Worm (Caenorhabditis elegans): ENCODE data around the gene F45E10.2.
A peak's percentile ranks its signal among the peaks of the same experiment; 100 is the strongest.

Gene F45E10.2

ce11 chrII:11016435-11016834 lies 38.7 kb downstream of the F45E10.2 start:
- TF ChIP-seq madf-2 (tag; optimal IDR thresholded peaks at IDR 0.05) (no peak), fkh-10 (GFP tag; optimal IDR thresholded peaks at IDR 0.05) (no peak), odd-2 (tag; optimal IDR thresholded peaks at IDR 0.05) (no peak), ceh-14 (tag; optimal IDR thresholded peaks at IDR 0.05) (no peak), ets-4 (tag; optimal IDR thresholded peaks at IDR 0.05) (no peak), ceh-18 (tag; optimal IDR thresholded peaks at IDR 0.05) (no peak), dmd-4 (tag; optimal IDR thresholded peaks at IDR 0.05; ENCODE audit: borderline replicate concordance) (no peak), unc-55 (GFP tag; optimal IDR thresholded peaks at IDR 0.05) (no peak), fax-1 (tag; optimal IDR thresholded peaks at IDR 0.05) (no peak), nfya-1 (tag; optimal IDR thresholded peaks at IDR 0.05) (no peak), sdc-2 (tag; optimal IDR thresholded peaks at IDR 0.05) (no peak), ceh-6 (GFP tag; optimal IDR thresholded peaks at IDR 0.05) (no peak), npax-4 (tag; optimal IDR thresholded peaks at IDR 0.05) (no peak), syd-9 (tag; optimal IDR thresholded peaks at IDR 0.05) (no peak)

- TF ChIP-seq tbx-2 (tag; optimal IDR thresholded peaks at IDR 0.05) = no peak
- TF ChIP-seq gmeb-2 (tag; optimal IDR thresholded peaks at IDR 0.05) = no peak
- no peak for TF ChIP-seq unc-86 (tag; optimal IDR thresholded peaks at IDR 0.05)
- no peak for TF ChIP-seq ref-2 (tag; optimal IDR thresholded peaks at IDR 0.05)
- TF ChIP-seq fkh-6 (tag; optimal IDR thresholded peaks at IDR 0.05) = no peak
- peak; percentile 26 for TF ChIP-seq sdc-2 (tag; optimal IDR thresholded peaks at IDR 0.05)
- no peak for TF ChIP-seq ceh-18 (tag; optimal IDR thresholded peaks at IDR 0.05)
- no peak for TF ChIP-seq ceh-31 (tag; optimal IDR thresholded peaks at IDR 0.05)
- no peak for TF ChIP-seq ztf-16 (tag; optimal IDR thresholded peaks at IDR 0.05)
- TF ChIP-seq Y22D7AL.16 (tag; optimal IDR thresholded peaks at IDR 0.05) = no peak
- no peak for TF ChIP-seq ahr-1 (tag; optimal IDR thresholded peaks at IDR 0.05)
- no peak for TF ChIP-seq zip-5 (tag; optimal IDR thresholded peaks at IDR 0.05)
- TF ChIP-seq mec-3 (tag; optimal IDR thresholded peaks at IDR 0.05; ENCODE audit: borderline replicate concordance) = peak; percentile 17
- no peak for TF ChIP-seq rnt-1 (tag; optimal IDR thresholded peaks at IDR 0.05)
- no peak for TF ChIP-seq madf-2 (tag; optimal IDR thresholded peaks at IDR 0.05)
- no peak for TF ChIP-seq pag-3 (tag; optimal IDR thresholded peaks at IDR 0.05; ENCODE audit: borderline replicate concordance)
- TF ChIP-seq ceh-14 (tag; optimal IDR thresholded peaks at IDR 0.05) = no peak
- no peak for TF ChIP-seq npax-4 (tag; optimal IDR thresholded peaks at IDR 0.05)
- no peak for TF ChIP-seq nhr-11 (tag; optimal IDR thresholded peaks at IDR 0.05)
- TF ChIP-seq sox-2 (GFP tag; IDR thresholded peaks at IDR 0.05) = no peak
- TF ChIP-seq K09A11.1 (tag; optimal IDR thresholded peaks at IDR 0.05; ENCODE audit: insufficient read depth) = no peak
- TF ChIP-seq pat-9 (tag; optimal IDR thresholded peaks at IDR 0.05) = no peak
- no peak for TF ChIP-seq ama-1 (optimal IDR thresholded peaks at IDR 0.05)
- TF ChIP-seq F13H6.1 (tag; optimal IDR thresholded peaks at IDR 0.05) = no peak
- no peak for TF ChIP-seq ceh-48 (tag; optimal IDR thresholded peaks at IDR 0.05)
- no peak for TF ChIP-seq fax-1 (tag; optimal IDR thresholded peaks at IDR 0.05)
- no peak for TF ChIP-seq T23F11.4 (GFP tag; optimal IDR thresholded peaks at IDR 0.05)
- no peak for TF ChIP-seq C38D4.7 (GFP tag; optimal IDR thresholded peaks at IDR 0.05)
- peak; percentile 15 for TF ChIP-seq syd-9 (tag; optimal IDR thresholded peaks at IDR 0.05)
- no peak for TF ChIP-seq ceh-2 (tag; optimal IDR thresholded peaks at IDR 0.05)
- no peak for TF ChIP-seq ets-4 (tag; optimal IDR thresholded peaks at IDR 0.05)
- TF ChIP-seq elt-4 (tag; optimal IDR thresholded peaks at IDR 0.05) = peak; percentile 65
- TF ChIP-seq C08G9.2 (tag; optimal IDR thresholded peaks at IDR 0.05) = peak; percentile 10
- TF ChIP-seq ceh-45 (GFP tag; IDR thresholded peaks at IDR 0.05) = no peak
- TF ChIP-seq ceh-24 (tag; optimal IDR thresholded peaks at IDR 0.05) = no peak
- TF ChIP-seq hlh-6 (tag; optimal IDR thresholded peaks at IDR 0.05) = peak; percentile 43
- no peak for TF ChIP-seq ceh-6 (GFP tag; optimal IDR thresholded peaks at IDR 0.05)
- no peak for TF ChIP-seq K02D7.2 (tag; optimal IDR thresholded peaks at IDR 0.05)
- TF ChIP-seq odd-2 (tag; optimal IDR thresholded peaks at IDR 0.05) = no peak
- TF ChIP-seq ceh-30 (tag; optimal IDR thresholded peaks at IDR 0.05) = no peak
- no peak for TF ChIP-seq pros-1 (tag; optimal IDR thresholded peaks at IDR 0.05)
- no peak for TF ChIP-seq ceh-19 (GFP tag; optimal IDR thresholded peaks at IDR 0.05)
- no peak for TF ChIP-seq pha-4 (tag; optimal IDR thresholded peaks at IDR 0.05)
- TF ChIP-seq nfya-1 (tag; optimal IDR thresholded peaks at IDR 0.05) = no peak
Observed at ce11 chrII:11015734-11016133, 39.4 kb downstream of the F45E10.2 start.

All from whole organism, late embryonic.